Worm (Caenorhabditis elegans) whole organism, late embryonic: ENCODE results near the gene F15G9.2.

Experiments used
- C08G9.2 ChIP-seq: sonication (generic microtip); optimal IDR thresholded peaks from 2 replicates; lab custom pipeline; 2016; ENCODE audit warnings: mild to moderate bottlenecking, missing genetic modification characterization, moderate library complexity, missing compliant biosample characterization
- C38D4.7 ChIP-seq: fragments of 200-800 bp; sonication (Bioruptor generic); optimal IDR thresholded peaks from 2 replicates; lab custom pipeline; 2018; ENCODE audit warnings: mild to moderate bottlenecking, missing genetic modification characterization, moderate library complexity, missing compliant biosample characterization
- F13H6.1 ChIP-seq: sonication (generic microtip); optimal IDR thresholded peaks from 2 replicates; lab custom pipeline; 2016; ENCODE audit warnings: missing genetic modification characterization, missing compliant biosample characterization
- K09A11.1 ChIP-seq: sonication (generic microtip); optimal IDR thresholded peaks from 2 replicates; lab custom pipeline; 2017; ENCODE audit warnings: antibody characterized with exemption, mild to moderate bottlenecking, missing genetic modification characterization, missing compliant biosample characterization; ENCODE audit not compliant: insufficient read depth
- Y22D7AL.16 ChIP-seq: sonication (generic microtip); optimal IDR thresholded peaks from 2 replicates; lab custom pipeline; 2016; ENCODE audit warnings: missing genetic modification characterization, missing compliant biosample characterization
- ceh-14 ChIP-seq: sonication (generic microtip); optimal IDR thresholded peaks from 2 replicates; lab custom pipeline; 2016; ENCODE audit warnings: missing genotype, missing genetic modification characterization, missing compliant biosample characterization
- ceh-18 ChIP-seq: sonication (generic microtip); optimal IDR thresholded peaks from 2 replicates; lab custom pipeline; 2016; ENCODE audit warnings: missing genetic modification characterization, missing compliant biosample characterization
- ceh-2 ChIP-seq: sonication (generic microtip); optimal IDR thresholded peaks from 2 replicates; lab custom pipeline; 2016; ENCODE audit warnings: missing genotype, missing genetic modification characterization, missing compliant biosample characterization
- ceh-22 ChIP-seq: sonication (generic microtip); optimal IDR thresholded peaks from 2 replicates; lab custom pipeline; 2017; ENCODE audit warnings: missing biosample characterization, missing genetic modification characterization
- ceh-30 ChIP-seq: fragments of 150-350 bp; optimal IDR thresholded peaks from 2 replicates; lab custom pipeline; 2014; ENCODE audit warnings: missing biosample characterization, missing genetic modification characterization
- ceh-31 ChIP-seq: sonication (generic microtip); optimal IDR thresholded peaks from 2 replicates; lab custom pipeline; 2016; ENCODE audit warnings: missing genetic modification characterization, missing compliant biosample characterization
- ceh-34 ChIP-seq: sonication (generic microtip); optimal IDR thresholded peaks from 2 replicates; lab custom pipeline; 2016; ENCODE audit warnings: mild to moderate bottlenecking, missing genetic modification characterization, missing compliant biosample characterization
- ceh-9 ChIP-seq: sonication (generic microtip); optimal IDR thresholded peaks from 2 replicates; lab custom pipeline; 2016; ENCODE audit warnings: mild to moderate bottlenecking, missing genetic modification characterization, inconsistent platforms, missing compliant biosample characterization
- dmd-4 ChIP-seq: sonication (generic microtip); optimal IDR thresholded peaks from 2 replicates; lab custom pipeline; 2016; ENCODE audit warnings: borderline replicate concordance, missing genetic modification characterization, missing compliant biosample characterization
- dve-1 ChIP-seq: sonication (generic microtip); optimal IDR thresholded peaks from 2 replicates; lab custom pipeline; 2017; ENCODE audit warnings: antibody characterized with exemption, mild to moderate bottlenecking, missing genetic modification characterization, missing compliant biosample characterization
- elt-2 ChIP-seq: sonication (generic microtip); optimal IDR thresholded peaks from 2 replicates; lab custom pipeline; 2016; ENCODE audit warnings: missing genetic modification reagents, missing genetic modification characterization, missing compliant biosample characterization
- eyg-1 ChIP-seq: sonication (generic microtip); optimal IDR thresholded peaks from 2 replicates; lab custom pipeline; 2016; ENCODE audit warnings: missing genotype, missing genetic modification characterization, missing compliant biosample characterization
- fax-1 ChIP-seq: sonication (generic microtip); optimal IDR thresholded peaks from 2 replicates; lab custom pipeline; 2016; ENCODE audit warnings: missing genotype, missing genetic modification characterization, missing compliant biosample characterization
- fkh-10 ChIP-seq: fragments of 150-350 bp; optimal IDR thresholded peaks from 2 replicates; lab custom pipeline; 2014; ENCODE audit warnings: missing biosample characterization, missing genetic modification reagents, missing genetic modification characterization
- fkh-6 ChIP-seq: sonication (generic microtip); optimal IDR thresholded peaks from 2 replicates; lab custom pipeline; 2016; ENCODE audit warnings: missing genetic modification characterization, missing compliant biosample characterization
- hlh-13 ChIP-seq: fragments of 200-800 bp; sonication (Bioruptor generic); optimal IDR thresholded peaks from 2 replicates; lab custom pipeline; 2018; ENCODE audit warnings: mild to moderate bottlenecking, missing genetic modification characterization, missing compliant biosample characterization
- hlh-30 ChIP-seq: sonication (generic microtip); optimal IDR thresholded peaks from 2 replicates; lab custom pipeline; 2017; ENCODE audit warnings: antibody characterized with exemption, missing genetic modification characterization, missing compliant biosample characterization; ENCODE audit not compliant: insufficient read depth
- hlh-6 ChIP-seq: sonication (generic microtip); optimal IDR thresholded peaks from 2 replicates; lab custom pipeline; 2016; ENCODE audit warnings: missing genotype, missing genetic modification characterization, missing compliant biosample characterization
- lin-11 ChIP-seq: fragments of 200-800 bp; sonication (Bioruptor generic); optimal IDR thresholded peaks from 2 replicates; lab custom pipeline; 2018; ENCODE audit warnings: mild to moderate bottlenecking, missing genetic modification characterization, missing compliant biosample characterization
- mec-3 ChIP-seq: sonication (generic microtip); optimal IDR thresholded peaks from 2 replicates; lab custom pipeline; 2016; ENCODE audit warnings: borderline replicate concordance, missing genetic modification characterization, missing compliant biosample characterization
- nhr-232 ChIP-seq: sonication (generic microtip); optimal IDR thresholded peaks from 2 replicates; lab custom pipeline; 2016; ENCODE audit warnings: missing genetic modification characterization, missing compliant biosample characterization
- npax-4 ChIP-seq: sonication (generic microtip); optimal IDR thresholded peaks from 2 replicates; lab custom pipeline; 2016; ENCODE audit warnings: missing genetic modification characterization, missing compliant biosample characterization
- odd-2 ChIP-seq: sonication (generic microtip); optimal IDR thresholded peaks from 2 replicates; lab custom pipeline; 2017; ENCODE audit warnings: antibody characterized with exemption, mild to moderate bottlenecking, missing genetic modification characterization, missing compliant biosample characterization
- pag-3 ChIP-seq: sonication (generic microtip); optimal IDR thresholded peaks from 2 replicates; lab custom pipeline; 2016; ENCODE audit warnings: missing compliant biosample characterization, missing genetic modification characterization, borderline replicate concordance
- pat-9 ChIP-seq: fragments of 200-800 bp; sonication (Bioruptor generic); optimal IDR thresholded peaks from 2 replicates; lab custom pipeline; 2018; ENCODE audit warnings: mild to moderate bottlenecking, missing genetic modification characterization, moderate library complexity, missing compliant biosample characterization
- pha-4 ChIP-seq: fragments of 150-350 bp; optimal IDR thresholded peaks from 2 replicates; lab custom pipeline; 2018; ENCODE audit warnings: missing biosample characterization, missing genetic modification reagents, missing genetic modification characterization
- pros-1 ChIP-seq: fragments of 150-350 bp; optimal IDR thresholded peaks from 2 replicates; lab custom pipeline; 2014; ENCODE audit warnings: missing biosample characterization, missing genetic modification reagents, missing genetic modification characterization
- ref-2 ChIP-seq: sonication (generic microtip); optimal IDR thresholded peaks from 2 replicates; lab custom pipeline; 2016; ENCODE audit warnings: missing genetic modification characterization, missing compliant biosample characterization
- sdc-2 ChIP-seq: sonication (generic microtip); optimal IDR thresholded peaks from 2 replicates; lab custom pipeline; 2016; ENCODE audit warnings: missing genotype, missing genetic modification characterization, missing compliant biosample characterization
- sox-4 ChIP-seq: sonication (generic microtip); optimal IDR thresholded peaks from 2 replicates; lab custom pipeline; 2017; ENCODE audit warnings: mild to moderate bottlenecking, missing genetic modification characterization, inconsistent platforms, missing compliant biosample characterization
- syd-9 ChIP-seq: sonication (generic microtip); optimal IDR thresholded peaks from 2 replicates; lab custom pipeline; 2016; ENCODE audit warnings: mild to moderate bottlenecking, missing genetic modification characterization, moderate library complexity, missing compliant biosample characterization
- tbx-2 ChIP-seq: sonication (generic microtip); optimal IDR thresholded peaks from 2 replicates; lab custom pipeline; 2016; ENCODE audit warnings: missing genetic modification characterization, missing compliant biosample characterization
- tbx-7 ChIP-seq: sonication (generic microtip); optimal IDR thresholded peaks from 2 replicates; lab custom pipeline; 2016; ENCODE audit warnings: missing genotype, missing genetic modification characterization, missing compliant biosample characterization
- ttx-3 ChIP-seq: sonication (generic microtip); optimal IDR thresholded peaks from 2 replicates; lab custom pipeline; 2016; ENCODE audit warnings: missing genetic modification reagents, missing genetic modification characterization, missing compliant biosample characterization
- unc-3 ChIP-seq, 2 experiments: fragments of 200-800 bp in 1 of 2; sonication (Bioruptor generic) in 1 of 2; sonication (generic microtip) in 1 of 2; conservative IDR thresholded peaks in 1 of 2; optimal IDR thresholded peaks in 1 of 2; 2 replicates each; pipeline versions ENCODE4 v1.3.6 to Lab custom; 2016 to 2022; ENCODE audit warnings: missing compliant biosample characterization in 2 of 2, missing genetic modification characterization in 2 of 2, missing genetic modification reagents in 1 of 2
- unc-86 ChIP-seq: sonication (generic microtip); optimal IDR thresholded peaks from 2 replicates; lab custom pipeline; 2016; ENCODE audit warnings: missing genetic modification characterization, missing compliant biosample characterization
- zip-5 ChIP-seq: sonication (generic microtip); optimal IDR thresholded peaks from 2 replicates; lab custom pipeline; 2016; ENCODE audit warnings: missing genetic modification characterization, missing compliant biosample characterization
- ztf-16 ChIP-seq: sonication (generic microtip); optimal IDR thresholded peaks from 2 replicates; lab custom pipeline; 2017; ENCODE audit warnings: missing genetic modification characterization, missing compliant biosample characterization

Gene F15G9.2

ce11 chrX:9719070-9719469 is 5.6 kb upstream of the F15G9.2 start:
- TF ChIP-seq fkh-10 = no peak
- TF ChIP-seq unc-86 (tag; lab: Kevin White, UChicago) = no peak
- no peak for TF ChIP-seq pag-3 (tag; lab: Kevin White, UChicago)
- no peak for TF ChIP-seq ztf-16 (tag; lab: Kevin White, UChicago)
- no peak for TF ChIP-seq ceh-2
- TF ChIP-seq ceh-34 = no peak
- TF ChIP-seq fkh-6 = no peak
- TF ChIP-seq elt-2 (tag; lab: Kevin White, UChicago) = no peak
- TF ChIP-seq odd-2 (tag; lab: Kevin White, UChicago) = no peak
- TF ChIP-seq ttx-3 (tag; lab: Kevin White, UChicago) = no peak
- TF ChIP-seq ref-2 (tag; lab: Kevin White, UChicago) = no peak
- no peak for TF ChIP-seq ceh-31 (tag; lab: Kevin White, UChicago)
- no peak for TF ChIP-seq syd-9 (tag; lab: Kevin White, UChicago)
- TF ChIP-seq pha-4 (tag; lab: Kevin White, UChicago) = no peak
- TF ChIP-seq unc-3 (GFP tag; conservative IDR thresholded peaks at IDR 0.05; lab: Robert Waterston, UW) = no peak
- no peak for TF ChIP-seq unc-3 (tag; optimal IDR thresholded peaks at IDR 0.05; lab: Kevin White, UChicago)
- TF ChIP-seq ceh-18 = no peak
- TF ChIP-seq sox-4 = no peak
- TF ChIP-seq eyg-1 = no peak

DNA sequence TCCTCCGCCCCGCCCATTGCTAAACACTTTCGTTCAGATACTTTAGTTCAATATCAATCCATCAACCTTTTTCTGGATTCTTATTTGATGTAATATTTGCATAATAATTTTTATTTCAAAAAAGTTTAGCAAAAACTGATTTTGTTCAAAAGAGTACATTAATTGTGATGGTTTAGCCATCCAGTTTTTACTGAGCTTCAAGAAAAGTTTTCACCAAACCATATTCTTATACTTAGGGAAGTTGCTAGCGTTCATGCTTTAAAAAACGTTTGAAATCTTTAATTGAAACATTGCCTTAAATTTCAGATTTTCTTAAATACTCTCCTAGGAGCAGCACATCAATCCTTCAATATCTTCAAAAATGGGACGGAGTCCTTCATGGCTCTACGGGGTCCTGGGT is 3.8 kb upstream of the F15G9.2 start, which contains the start of gene him-4:
him-4 (plus strand) TSS at position 301 of the 400 bp plus-strand sequence.
- TF ChIP-seq pha-4 (tag; lab: Kevin White, UChicago) (no peak), K09A11.1 (tag; lab: Kevin White, UChicago) (no peak), ceh-22 (tag; lab: Kevin White, UChicago) (no peak), dve-1 (tag; lab: Kevin White, UChicago) (no peak), ttx-3 (tag; lab: Kevin White, UChicago) (no peak)

DNA sequence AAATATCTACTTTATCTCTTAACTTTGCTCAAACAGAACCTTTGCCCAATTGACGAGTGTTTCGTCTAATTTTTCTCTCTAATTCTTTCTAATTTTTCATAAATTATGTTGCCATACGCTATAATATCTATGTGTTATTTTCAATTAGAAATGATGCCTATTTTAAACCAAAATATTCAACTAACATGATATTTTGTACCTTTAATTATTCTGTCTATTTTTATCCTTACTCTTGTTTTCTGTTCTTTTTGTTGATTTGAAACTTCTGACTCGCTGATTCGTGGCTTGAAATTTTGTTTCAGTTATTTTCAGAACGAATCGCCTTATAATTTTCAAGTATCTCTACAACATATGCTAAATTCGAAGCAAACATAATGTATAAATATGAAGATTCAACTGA is 4.1 kb downstream of the F15G9.2 start, which contains the start of gene F15G9.6:
F15G9.6 (plus strand) TSS at position 301 of the 400 bp plus-strand sequence.
- TF ChIP-seq zip-5 (tag; lab: Kevin White, UChicago) (no peak), hlh-30 (no peak), lin-11 (tag; lab: Kevin White, UChicago) (no peak), npax-4 (tag; lab: Kevin White, UChicago) (no peak), hlh-6 (no peak), Y22D7AL.16 (tag; lab: Kevin White, UChicago) (no peak), nhr-232 (tag; lab: Kevin White, UChicago) (no peak), fax-1 (tag; lab: Kevin White, UChicago) (no peak), ref-2 (tag; lab: Kevin White, UChicago) (no peak), ceh-14 (no peak), unc-86 (tag; lab: Kevin White, UChicago) (no peak)
- TF ChIP-seq, all 69 proteins: peak for 0

DNA sequence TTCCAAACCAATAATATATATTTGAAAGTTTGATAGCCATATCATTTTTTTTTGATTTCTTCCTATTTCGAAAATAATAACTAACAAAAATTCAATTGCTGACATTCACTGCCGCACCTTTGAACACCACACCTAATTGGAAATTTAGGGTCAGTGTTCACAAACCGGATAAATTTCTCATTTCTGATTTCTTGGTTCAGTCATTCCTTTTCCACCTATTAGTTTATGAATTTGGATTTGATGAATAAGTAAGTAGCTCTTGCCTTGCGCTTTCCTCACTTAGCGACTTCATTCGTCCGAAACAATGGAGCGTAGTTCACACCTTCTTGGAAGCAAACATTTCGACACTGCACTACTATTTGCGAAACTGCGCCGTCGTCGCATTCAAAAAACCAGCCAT is 7.4 kb downstream of the F15G9.2 start, which contains the start of gene F15G9.1:
F15G9.1 (plus strand) TSS at position 301 of the 400 bp plus-strand sequence.
- no peak for TF ChIP-seq F13H6.1 (tag; lab: Kevin White, UChicago)
- TF ChIP-seq ceh-30 (tag; lab: Kevin White, UChicago) = no peak
- no peak for TF ChIP-seq pros-1 (tag; lab: Kevin White, UChicago)
- TF ChIP-seq ceh-9 (tag; lab: Kevin White, UChicago) = no peak
- no peak for TF ChIP-seq tbx-7 (tag; lab: Kevin White, UChicago)
- no peak for TF ChIP-seq syd-9 (tag; lab: Kevin White, UChicago)
- no peak for TF ChIP-seq hlh-6
- no peak for TF ChIP-seq Y22D7AL.16 (tag; lab: Kevin White, UChicago)
- TF ChIP-seq pat-9 (tag; lab: Kevin White, UChicago) = no peak
- TF ChIP-seq sdc-2 (tag; lab: Kevin White, UChicago) = no peak
- no peak for TF ChIP-seq hlh-13 (GFP tag; lab: Kevin White, UChicago)
- TF ChIP-seq mec-3 (tag; lab: Kevin White, UChicago) = no peak
- TF ChIP-seq K09A11.1 (tag; lab: Kevin White, UChicago) = no peak
- no peak for TF ChIP-seq hlh-30
- TF ChIP-seq pag-3 (tag; lab: Kevin White, UChicago) = no peak
- TF ChIP-seq ceh-34 = no peak
- no peak for TF ChIP-seq C08G9.2
- no peak for TF ChIP-seq dmd-4 (tag; lab: Kevin White, UChicago)
- no peak for TF ChIP-seq C38D4.7 (GFP tag; lab: Kevin White, UChicago)
- no peak for TF ChIP-seq tbx-2
